Fruit fly (Drosophila melanogaster) whole organism, larva: ENCODE data around the gene Parp1.

ENCODE experiments used
- noc ChIP-seq: fragments of 200-800 bp; sonication (Bioruptor generic); optimal IDR thresholded peaks from 3 replicates; lab custom pipeline; 2019; ENCODE audit warnings: missing biosample characterization, mild to moderate bottlenecking, missing genetic modification characterization, moderate library complexity

Parp1 gene

dm6 chr3R:3586937-3587336, at the start of gene Parp1:
Gene Parp1, minus strand, starts transcription at chr3R:3587054.
- no peak for TF ChIP-seq noc (tag; lab: Kevin White, UChicago)

- TF ChIP-seq noc (tag; lab: Kevin White, UChicago) = no peak
These were observed 36.0 kb upstream of the Parp1 start, which contains the start of gene Alg-2 for dm6 chr3R:3622867-3623266. Gene Alg-2, plus strand, starts transcription at chr3R:3623143.

DNA sequence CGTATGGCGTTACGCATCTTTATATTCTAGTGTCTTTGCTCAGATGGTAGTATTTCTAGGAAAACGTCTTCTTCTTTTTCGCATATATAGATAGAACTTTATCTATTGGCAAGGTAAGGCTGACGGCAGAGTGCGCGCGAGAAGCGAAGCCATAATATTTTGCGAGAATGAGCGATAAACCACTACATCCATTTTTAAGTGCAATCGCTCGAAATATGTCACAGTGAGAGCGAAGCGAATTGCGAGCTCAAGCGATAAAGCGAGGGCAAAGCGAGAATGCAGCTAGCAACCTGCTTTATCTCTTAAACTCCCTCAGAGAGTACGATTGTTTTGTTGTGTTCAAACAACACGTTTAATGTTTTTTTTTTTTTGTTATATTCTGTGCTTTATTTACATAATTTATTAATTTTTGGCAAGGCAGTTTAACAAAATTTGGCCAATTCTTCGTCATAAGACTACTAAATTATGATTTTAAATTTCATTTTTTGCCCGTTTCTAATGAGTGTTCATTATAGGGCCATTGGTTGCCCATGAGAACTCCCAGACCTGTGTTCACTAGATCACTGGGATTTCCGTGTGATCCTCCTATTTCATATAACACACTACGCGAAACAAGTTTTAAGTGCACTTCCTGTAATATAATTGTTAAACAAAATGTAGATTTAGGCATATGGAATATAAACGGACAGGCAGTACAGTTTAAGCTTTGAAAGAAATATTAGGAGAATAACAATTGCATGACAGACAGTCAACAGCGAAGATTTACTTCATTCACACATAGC, 33.9 kb upstream of the Parp1 start:
- no peak for TF ChIP-seq noc (tag; lab: Kevin White, UChicago)

DNA sequence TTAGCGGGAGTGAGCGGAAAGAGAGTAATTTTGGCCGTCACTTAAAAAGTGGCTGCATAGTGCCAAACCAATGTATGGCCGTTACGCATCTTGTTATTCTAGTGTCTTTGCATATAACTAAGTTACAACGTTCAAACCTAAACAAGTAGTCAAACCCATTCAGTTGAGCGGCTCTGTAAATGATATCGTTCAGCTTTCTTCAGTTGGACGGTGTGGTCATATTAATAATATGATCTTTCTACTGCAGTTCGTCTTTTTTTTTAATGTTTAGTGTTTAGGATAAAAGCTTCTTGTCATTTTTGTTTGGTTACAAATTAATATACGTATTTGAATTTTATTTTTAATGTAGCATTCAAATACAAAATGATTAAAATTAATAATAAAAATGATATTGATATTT, 2.8 kb upstream of the Parp1 start:
- TF ChIP-seq noc (tag; lab: Kevin White, UChicago) = no peak
